Fruit fly (Drosophila melanogaster) whole organism, embryonic: ENCODE measurements around the gene tsh.

ENCODE experiments used
- CG10366 ChIP-seq: fragments of 200-800 bp; sonication (Bioruptor generic); IDR thresholded peaks from 2 replicates; pipeline ENCODE4 v1.3.6; 2022; ENCODE audit warnings: missing biosample characterization, missing genetic modification characterization
- CG12071 ChIP-seq: fragments of 200-800 bp; sonication (Bioruptor generic); optimal IDR thresholded peaks from 3 replicates; lab custom pipeline; 2018; ENCODE audit warnings: missing biosample characterization, mild to moderate bottlenecking, missing genetic modification characterization
- CG12219 ChIP-seq: fragments of 200-800 bp; sonication (Bioruptor generic); optimal IDR thresholded peaks from 3 replicates; lab custom pipeline; 2018; ENCODE audit warnings: missing biosample characterization, mild to moderate bottlenecking, missing genetic modification characterization
- CG12942 ChIP-seq: fragments of 200-800 bp; sonication (Bioruptor generic); optimal IDR thresholded peaks from 3 replicates; lab custom pipeline; 2016; ENCODE audit warnings: missing biosample characterization, missing genetic modification characterization
- CG14014 ChIP-seq: fragments of 200-800 bp; sonication (Bioruptor generic); IDR thresholded peaks from 2 replicates; pipeline ENCODE4 v1.3.6; 2022; ENCODE audit warnings: missing biosample characterization, missing genetic modification characterization
- CG14441 ChIP-seq: fragments of 200-800 bp; sonication (Bioruptor generic); IDR thresholded peaks from 2 replicates; pipeline ENCODE4 v1.3.6; 2022; ENCODE audit warnings: missing biosample characterization, missing genetic modification characterization
- CG15269 ChIP-seq: fragments of 200-800 bp; sonication (Bioruptor generic); optimal IDR thresholded peaks from 2 replicates; lab custom pipeline; 2018; ENCODE audit warnings: missing biosample characterization, mild to moderate bottlenecking, missing genetic modification characterization, moderate library complexity
- CG15696 ChIP-seq: fragments of 200-800 bp; sonication (Bioruptor generic); optimal IDR thresholded peaks from 2 replicates; lab custom pipeline; 2019; ENCODE audit warnings: missing biosample characterization, mild to moderate bottlenecking, missing genetic modification characterization, moderate library complexity
- CG16813 ChIP-seq: fragments of 200-800 bp; sonication (Bioruptor generic); IDR thresholded peaks from 3 replicates; pipeline ENCODE4 v1.3.6; 2022; ENCODE audit warnings: missing biosample characterization, missing genetic modification characterization; ENCODE audit not compliant: partially characterized antibody
- CG17385 ChIP-seq: fragments of 200-800 bp; sonication (Bioruptor generic); optimal IDR thresholded peaks from 3 replicates; lab custom pipeline; 2018; ENCODE audit warnings: missing biosample characterization, mild to moderate bottlenecking, missing genetic modification characterization
- CG17612 ChIP-seq: fragments of 200-800 bp; sonication (Bioruptor generic); IDR thresholded peaks from 2 replicates; pipeline ENCODE4 v1.3.6; 2022; ENCODE audit warnings: missing biosample characterization, missing genetic modification characterization
- CG2202 ChIP-seq: fragments of 200-800 bp; sonication (Bioruptor generic); optimal IDR thresholded peaks from 2 replicates; lab custom pipeline; 2018; ENCODE audit warnings: missing biosample characterization, mild to moderate bottlenecking, missing genetic modification characterization
- CG30403 ChIP-seq: fragments of 200-800 bp; sonication (Bioruptor generic); optimal IDR thresholded peaks from 3 replicates; lab custom pipeline; 2016; ENCODE audit warnings: missing biosample characterization, missing genetic modification characterization
- CG31388 ChIP-seq: fragments of 200-800 bp; sonication (Bioruptor generic); optimal IDR thresholded peaks from 2 replicates; lab custom pipeline; 2016; ENCODE audit warnings: missing biosample characterization, missing genetic modification characterization
- CG3281 ChIP-seq: fragments of 200-800 bp; sonication (Bioruptor generic); optimal IDR thresholded peaks from 3 replicates; lab custom pipeline; 2017; ENCODE audit warnings: missing biosample characterization, mild to moderate bottlenecking, missing genetic modification characterization
- CG34224 ChIP-seq: fragments of 200-800 bp; sonication (Bioruptor generic); IDR thresholded peaks from 3 replicates; pipeline ENCODE4 v1.3.6; 2022; ENCODE audit warnings: missing biosample characterization, missing genetic modification characterization; ENCODE audit not compliant: partially characterized antibody
- Dfd ChIP-seq, 2 experiments: fragments of >200 bp; optimal IDR thresholded peaks; 2 replicates each; lab custom pipeline; 2017; ENCODE audit warnings: missing biosample characterization in 2 of 2, missing genetic modification characterization in 2 of 2
- Dref ChIP-seq: fragments of 200-800 bp; sonication (Bioruptor generic); IDR thresholded peaks from 2 replicates; pipeline ENCODE4 v1.3.6; 2022; ENCODE audit warnings: missing biosample characterization, missing genetic modification characterization
- Fer3 ChIP-seq: fragments of 200-800 bp; sonication (Bioruptor generic); optimal IDR thresholded peaks from 2 replicates; lab custom pipeline; 2018; ENCODE audit warnings: missing biosample characterization, mild to moderate bottlenecking, missing genetic modification characterization, moderate library complexity
- Hr3 ChIP-seq: fragments of 200-800 bp; sonication (Bioruptor generic); optimal IDR thresholded peaks from 3 replicates; lab custom pipeline; 2016; ENCODE audit warnings: missing biosample characterization, missing genetic modification characterization
- Hr78 ChIP-seq, 2 experiments: fragments of 200-800 bp in 1 of 2; fragments of >200 bp in 1 of 2; sonication (Bioruptor generic) in 1 of 2; optimal IDR thresholded peaks; 2 replicates each; lab custom pipeline; 2017 to 2019; ENCODE audit warnings: missing biosample characterization in 2 of 2, missing genetic modification characterization in 2 of 2, mild to moderate bottlenecking in 1 of 2, moderate library complexity in 1 of 2
- Meics ChIP-seq: fragments of 200-800 bp; sonication (Bioruptor generic); optimal IDR thresholded peaks from 2 replicates; lab custom pipeline; 2017; ENCODE audit warnings: missing biosample characterization, mild to moderate bottlenecking, missing genetic modification characterization
- Mes4 ChIP-seq: fragments of 200-800 bp; sonication (Bioruptor generic); optimal IDR thresholded peaks from 2 replicates; lab custom pipeline; 2016; ENCODE audit warnings: missing biosample characterization, missing genetic modification characterization
- Side ChIP-seq: fragments of 200-800 bp; sonication (Bioruptor generic); optimal IDR thresholded peaks from 2 replicates; lab custom pipeline; 2016; ENCODE audit warnings: missing biosample characterization, missing genetic modification characterization
- Tbp ChIP-seq: fragments of >200 bp; optimal IDR thresholded peaks from 2 replicates; lab custom pipeline; 2018; ENCODE audit warnings: missing biosample characterization, missing genetic modification characterization
- Usf ChIP-seq: fragments of 200-800 bp; sonication (Bioruptor generic); optimal IDR thresholded peaks from 2 replicates; lab custom pipeline; 2017; ENCODE audit warnings: missing genotype, missing biosample characterization, missing genetic modification characterization
- YL-1 ChIP-seq: fragments of 200-800 bp; sonication (Bioruptor generic); optimal IDR thresholded peaks from 3 replicates; lab custom pipeline; 2017; ENCODE audit warnings: missing biosample characterization, mild to moderate bottlenecking, missing genetic modification characterization
- al ChIP-seq: fragments of 200-800 bp; sonication (Bioruptor generic); IDR thresholded peaks from 2 replicates; pipeline ENCODE4 v1.3.6; 2022; ENCODE audit warnings: missing biosample characterization, missing genetic modification characterization
- ase ChIP-seq: fragments of 200-800 bp; sonication (Bioruptor generic); IDR thresholded peaks from 3 replicates; pipeline ENCODE4 v1.3.6; 2022; ENCODE audit warnings: missing biosample characterization, missing genetic modification characterization
- da ChIP-seq: fragments of 200-800 bp; sonication (Bioruptor generic); optimal IDR thresholded peaks from 2 replicates; lab custom pipeline; 2016; ENCODE audit warnings: missing biosample characterization, missing genetic modification characterization
- fu2 ChIP-seq: fragments of 200-800 bp; sonication (Bioruptor generic); optimal IDR thresholded peaks from 2 replicates; lab custom pipeline; 2016; ENCODE audit warnings: missing biosample characterization, missing genetic modification characterization
- gcm2 ChIP-seq: fragments of 200-800 bp; sonication (Bioruptor generic); optimal IDR thresholded peaks from 2 replicates; lab custom pipeline; 2016; ENCODE audit warnings: missing biosample characterization, missing genetic modification characterization
- klu ChIP-seq: fragments of 200-800 bp; sonication (Bioruptor generic); IDR thresholded peaks from 2 replicates; pipeline ENCODE4 v1.3.6; 2022; ENCODE audit warnings: missing biosample characterization, missing genetic modification characterization
- lmd ChIP-seq: fragments of 200-800 bp; sonication (Bioruptor generic); IDR thresholded peaks from 2 replicates; pipeline ENCODE4 v1.3.6; 2022; ENCODE audit warnings: missing biosample characterization, missing genetic modification characterization
- mld ChIP-seq: fragments of 200-800 bp; sonication (Bioruptor generic); IDR thresholded peaks from 3 replicates; pipeline ENCODE4 v1.3.6; 2022; ENCODE audit warnings: missing biosample characterization, missing genetic modification characterization; ENCODE audit not compliant: partially characterized antibody
- p53 ChIP-seq: fragments of 200-800 bp; sonication (Bioruptor generic); optimal IDR thresholded peaks from 2 replicates; lab custom pipeline; 2016; ENCODE audit warnings: missing biosample characterization, missing genetic modification characterization
- prd ChIP-seq, 3 experiments: fragments of >200 bp in 2 of 3; fragments of 200-800 bp in 1 of 3; sonication (Bioruptor generic) in 1 of 3; optimal IDR thresholded peaks in 2 of 3; IDR thresholded peaks in 1 of 3; 2 replicates in 2 of 3; 3 replicates in 1 of 3; pipeline versions ENCODE4 v1.3.6 to Lab custom; 2017 to 2022; ENCODE audit warnings: missing biosample characterization in 1 of 3, missing genetic modification characterization in 1 of 3
- row ChIP-seq: fragments of 200-800 bp; sonication (Bioruptor generic); IDR thresholded peaks from 3 replicates; pipeline ENCODE4 v1.3.6; 2022; ENCODE audit warnings: missing biosample characterization, missing genetic modification characterization
- sc ChIP-seq, 3 experiments: fragments of >200 bp in 2 of 3; fragments of 200-800 bp in 1 of 3; sonication (Bioruptor generic) in 1 of 3; optimal IDR thresholded peaks; 2 replicates in 2 of 3; 3 replicates in 1 of 3; lab custom pipeline; 2017; ENCODE audit warnings: mild to moderate bottlenecking in 1 of 3, missing biosample characterization in 1 of 3, missing genetic modification characterization in 1 of 3, missing genetic modification reagents in 1 of 3
- sim ChIP-seq: fragments of 200-800 bp; sonication (Bioruptor generic); IDR thresholded peaks from 2 replicates; pipeline ENCODE4 v1.3.6; 2022; ENCODE audit warnings: missing biosample characterization, missing genetic modification characterization
- sr ChIP-seq: fragments of 200-800 bp; sonication (Bioruptor generic); IDR thresholded peaks from 3 replicates; pipeline ENCODE4 v1.3.6; 2022; ENCODE audit warnings: missing biosample characterization, missing genetic modification characterization
- tio ChIP-seq: fragments of 200-800 bp; sonication (Bioruptor generic); optimal IDR thresholded peaks from 2 replicates; lab custom pipeline; 2017; ENCODE audit warnings: missing biosample characterization, missing genetic modification characterization, inconsistent platforms
- vnd ChIP-seq: fragments of 200-800 bp; sonication (Bioruptor generic); IDR thresholded peaks from 3 replicates; pipeline ENCODE4 v1.3.6; 2022; ENCODE audit warnings: missing biosample characterization, missing genetic modification characterization; ENCODE audit not compliant: partially characterized antibody

tsh gene

dm6 chr2L:21794547-21795341, 33.6 kb upstream of the tsh start (continued):
- TF ChIP-seq da (GFP tag; lab: Kevin White, UChicago) (peak; percentile 91), CG16813 (GFP tag; lab: Robert Waterston, UW) (no peak), Hr78 (GFP tag; optimal IDR thresholded peaks at IDR 0.05; lab: Kevin White, UChicago) (peak in 1 of 2 experiments; percentile 85), CG2202 (peak; percentile 97), vnd (no peak), CG12219 (GFP tag; lab: Kevin White, UChicago) (peak; percentile 98), sim (peak; percentile 87), p53 (GFP tag; lab: Kevin White, UChicago) (peak; percentile 88), Dfd (GFP tag; optimal IDR thresholded peaks at IDR 0.05; lab: Kevin White, UChicago) (no peak), fu2 (GFP tag; lab: Kevin White, UChicago) (peak; percentile 96), CG30403 (GFP tag; lab: Kevin White, UChicago) (peak; percentile 99), CG34224 (GFP tag; lab: Robert Waterston, UW) (peak; percentile 39; the same call in 1 of the 3 replicates), mld (GFP tag; lab: Robert Waterston, UW) (no peak), CG14441 (GFP tag; lab: Robert Waterston, UW) (peak; percentile 97), CG31388 (GFP tag; lab: Kevin White, UChicago) (peak; percentile 94), Mes4 (peak; percentile 93), CG12071 (GFP tag; lab: Kevin White, UChicago) (peak; percentile 97), prd (optimal IDR thresholded peaks at IDR 0.05; lab: Kevin White, UChicago) (no peak), prd (GFP tag; IDR thresholded peaks at IDR 0.05; lab: Robert Waterston, UW) (peak; percentile 99), Dref (GFP tag; lab: Robert Waterston, UW) (no peak), Meics (GFP tag; lab: Kevin White, UChicago) (peak; percentile 97), Side (GFP tag; lab: Kevin White, UChicago) (peak; percentile 96), Tbp (GFP tag; lab: Kevin White, UChicago) (no peak), sc (optimal IDR thresholded peaks at IDR 0.05; lab: Kevin White, UChicago) (no peak), sc (GFP tag; optimal IDR thresholded peaks at IDR 0.05; lab: Kevin White, UChicago) (peak; percentile 92), Fer3 (peak; percentile 98), CG17385 (GFP tag; lab: Kevin White, UChicago) (peak; percentile 94), CG17612 (GFP tag; lab: Robert Waterston, UW) (peak; percentile 92), tio (GFP tag; lab: Kevin White, UChicago) (peak; percentile 96), Hr3 (peak; percentile 97), Usf (peak; percentile 97), sr (GFP tag; lab: Robert Waterston, UW) (no peak; the same call in 2 of the 3 replicates), al (GFP tag; lab: Robert Waterston, UW) (peak; percentile 97), CG12942 (GFP tag; lab: Kevin White, UChicago) (peak; percentile 97), CG15269 (tag; lab: Kevin White, UChicago) (peak; percentile 98), ase (peak; percentile 95), lmd (GFP tag; lab: Robert Waterston, UW) (peak; percentile 98), CG14014 (GFP tag; lab: Robert Waterston, UW) (peak; percentile 98), klu (peak; percentile 95), gcm2 (GFP tag; lab: Kevin White, UChicago) (peak; percentile 93), YL-1 (GFP tag; lab: Kevin White, UChicago) (peak; percentile 92), CG3281 (peak; percentile 98), CG15696 (tag; lab: Kevin White, UChicago) (peak; percentile 98), row (peak; percentile 100), CG10366 (GFP tag; lab: Robert Waterston, UW) (peak; percentile 97)
- TF ChIP-seq, all 482 proteins: peak for 436
